Worm (Caenorhabditis elegans) whole organism, L4/young adult: Measurements from ENCODE around the gene C18D11.7.

Experiments used
- W03F9.2 ChIP-seq: fragments of 150-350 bp; optimal IDR thresholded peaks from 2 replicates; lab custom pipeline; 2014; ENCODE audit warnings: missing biosample characterization, missing genetic modification characterization
- dao-5 ChIP-seq: sonication (generic microtip); optimal IDR thresholded peaks from 2 replicates; lab custom pipeline; 2016; ENCODE audit warnings: missing genotype, missing genetic modification characterization, moderate library complexity, missing compliant biosample characterization
- him-1 ChIP-seq: sonication (generic microtip); optimal IDR thresholded peaks from 2 replicates; lab custom pipeline; 2016; ENCODE audit warnings: missing genotype, missing genetic modification reagents, missing genetic modification characterization, missing compliant biosample characterization

ce11 chrIII:11834168-11834567, 27.6 kb upstream of the C18D11.7 start:
- TF ChIP-seq dao-5 (tag; lab: Kevin White, UChicago) (no peak), W03F9.2 (tag; lab: Kevin White, UChicago) (no peak), him-1 (tag; lab: Kevin White, UChicago) (no peak)
